Fruit fly (Drosophila melanogaster) whole organism, embryonic: Measurements from ENCODE around the gene CG15333.

Experiments used
- BtbVII ChIP-seq: fragments of 200-800 bp; sonication (Bioruptor generic); optimal IDR thresholded peaks from 3 replicates; lab custom pipeline; 2017; ENCODE audit warnings: missing biosample characterization, mild to moderate bottlenecking, missing genetic modification characterization
- CG10321 ChIP-seq: fragments of 200-800 bp; sonication (Bioruptor generic); IDR thresholded peaks from 2 replicates; pipeline ENCODE4 v1.3.6; 2022; ENCODE audit warnings: missing biosample characterization, missing genetic modification characterization
- CG10565 ChIP-seq: fragments of 200-800 bp; sonication (Bioruptor generic); optimal IDR thresholded peaks from 3 replicates; lab custom pipeline; 2016; ENCODE audit warnings: missing biosample characterization, mild to moderate bottlenecking, missing genetic modification characterization
- CG11695 ChIP-seq: fragments of 200-800 bp; sonication (Bioruptor generic); IDR thresholded peaks from 3 replicates; pipeline ENCODE4 v1.3.6; 2022; ENCODE audit warnings: missing biosample characterization, missing genetic modification characterization
- CG13775 ChIP-seq: fragments of 200-800 bp; sonication (Bioruptor generic); optimal IDR thresholded peaks from 3 replicates; lab custom pipeline; 2017; ENCODE audit warnings: missing biosample characterization, mild to moderate bottlenecking, missing genetic modification characterization
- CG14965 ChIP-seq: fragments of 200-800 bp; sonication (Bioruptor generic); optimal IDR thresholded peaks from 2 replicates; lab custom pipeline; 2016; ENCODE audit warnings: missing biosample characterization, missing genetic modification characterization, borderline replicate concordance
- CG1602 ChIP-seq: fragments of 200-800 bp; sonication (Bioruptor generic); optimal IDR thresholded peaks from 3 replicates; lab custom pipeline; 2016; ENCODE audit warnings: missing biosample characterization, missing genetic modification characterization
- CG18599 ChIP-seq: fragments of 200-800 bp; sonication (Bioruptor generic); optimal IDR thresholded peaks from 3 replicates; lab custom pipeline; 2017; ENCODE audit warnings: missing biosample characterization, missing genetic modification characterization, mild to moderate bottlenecking, moderate library complexity, missing genetic modification reagents
- CG2129 ChIP-seq: fragments of 200-800 bp; sonication (Bioruptor generic); IDR thresholded peaks from 2 replicates; pipeline ENCODE4 v1.3.6; 2022; ENCODE audit warnings: missing biosample characterization, missing genetic modification characterization; ENCODE audit not compliant: partially characterized antibody
- CG30431 ChIP-seq: fragments of 200-800 bp; sonication (Bioruptor generic); optimal IDR thresholded peaks from 2 replicates; lab custom pipeline; 2017; ENCODE audit warnings: missing biosample characterization, missing genetic modification characterization
- CG32767 ChIP-seq: fragments of 200-800 bp; sonication (Bioruptor generic); IDR thresholded peaks from 2 replicates; pipeline ENCODE4 v1.3.6; 2022; ENCODE audit warnings: missing biosample characterization, missing genetic modification characterization
- CG32772 ChIP-seq: fragments of 200-800 bp; sonication (Bioruptor generic); IDR thresholded peaks from 2 replicates; pipeline ENCODE4 v1.3.6; 2022; ENCODE audit warnings: missing biosample characterization, missing genetic modification characterization
- CG4360 ChIP-seq: fragments of 200-800 bp; sonication (Bioruptor generic); IDR thresholded peaks from 2 replicates; pipeline ENCODE4 v1.3.6; 2022; ENCODE audit warnings: missing biosample characterization, missing genetic modification characterization
- CG4617 ChIP-seq: fragments of 200-800 bp; sonication (Bioruptor generic); optimal IDR thresholded peaks from 3 replicates; lab custom pipeline; 2016; ENCODE audit warnings: missing biosample characterization, missing genetic modification characterization, borderline replicate concordance
- CG4730 ChIP-seq: fragments of 200-800 bp; sonication (Bioruptor generic); IDR thresholded peaks from 2 replicates; pipeline ENCODE4 v1.3.6; 2022; ENCODE audit warnings: missing biosample characterization, missing genetic modification characterization
- CG6683 ChIP-seq: fragments of 200-800 bp; sonication (Bioruptor generic); optimal IDR thresholded peaks from 2 replicates; lab custom pipeline; 2017; ENCODE audit warnings: missing biosample characterization, mild to moderate bottlenecking, missing genetic modification characterization, missing genetic modification reagents
- CG7928 ChIP-seq: fragments of 200-800 bp; sonication (Bioruptor generic); optimal IDR thresholded peaks from 2 replicates; lab custom pipeline; 2017; ENCODE audit warnings: missing biosample characterization, mild to moderate bottlenecking, missing genetic modification characterization
- CG9609 ChIP-seq: fragments of 200-800 bp; sonication (Bioruptor generic); optimal IDR thresholded peaks from 3 replicates; lab custom pipeline; 2016; ENCODE audit warnings: missing biosample characterization, missing genetic modification characterization
- CkIIα-i1 ChIP-seq: fragments of 200-800 bp; sonication (Bioruptor generic); IDR thresholded peaks from 2 replicates; pipeline ENCODE4 v1.3.6; 2022; ENCODE audit warnings: missing biosample characterization, missing genetic modification characterization
- CrebB ChIP-seq: fragments of 200-800 bp; sonication (Bioruptor generic); optimal IDR thresholded peaks from 3 replicates; lab custom pipeline; 2018; ENCODE audit warnings: missing biosample characterization, mild to moderate bottlenecking, missing genetic modification characterization
- D19A ChIP-seq: fragments of 200-800 bp; optimal IDR thresholded peaks from 3 replicates; lab custom pipeline; 2019; ENCODE audit warnings: missing biosample characterization, mild to moderate bottlenecking, missing genetic modification characterization, moderate library complexity
- Dad ChIP-seq: fragments of 200-800 bp; sonication (Bioruptor generic); optimal IDR thresholded peaks from 3 replicates; lab custom pipeline; 2016; ENCODE audit warnings: missing biosample characterization, missing genetic modification characterization
- Deaf1 ChIP-seq: fragments of 200-800 bp; optimal IDR thresholded peaks from 3 replicates; lab custom pipeline; 2019; ENCODE audit warnings: missing biosample characterization, mild to moderate bottlenecking, missing genetic modification characterization, moderate library complexity
- Dek ChIP-seq: fragments of 200-800 bp; sonication (Bioruptor generic); optimal IDR thresholded peaks from 3 replicates; lab custom pipeline; 2019; ENCODE audit warnings: missing biosample characterization, mild to moderate bottlenecking, missing genetic modification characterization, moderate library complexity
- Doc3 ChIP-seq: fragments of 200-800 bp; sonication (Bioruptor generic); IDR thresholded peaks from 3 replicates; pipeline ENCODE4 v1.3.6; 2022; ENCODE audit warnings: missing biosample characterization, missing genetic modification characterization; ENCODE audit not compliant: partially characterized antibody
- ERR ChIP-seq: fragments of 200-800 bp; sonication (Bioruptor generic); optimal IDR thresholded peaks from 2 replicates; lab custom pipeline; 2016; ENCODE audit warnings: missing biosample characterization, missing genetic modification characterization
- Eip74EF ChIP-seq, 2 experiments: fragments of 200-800 bp in 1 of 2; fragments of >200 bp in 1 of 2; sonication (Bioruptor generic) in 1 of 2; optimal IDR thresholded peaks; 2 replicates each; lab custom pipeline; 2017 to 2019; ENCODE audit warnings: missing biosample characterization in 2 of 2, missing genetic modification characterization in 2 of 2, mild to moderate bottlenecking in 1 of 2, moderate library complexity in 1 of 2
- HmgD ChIP-seq: fragments of 200-800 bp; sonication (Bioruptor generic); optimal IDR thresholded peaks from 3 replicates; lab custom pipeline; 2016; ENCODE audit warnings: missing biosample characterization, missing genetic modification characterization
- Hmx ChIP-seq: fragments of 200-800 bp; sonication (Bioruptor generic); optimal IDR thresholded peaks from 2 replicates; lab custom pipeline; 2016; ENCODE audit warnings: missing biosample characterization, missing genetic modification characterization
- MESR4 ChIP-seq: fragments of 200-800 bp; sonication (Bioruptor generic); optimal IDR thresholded peaks from 2 replicates; lab custom pipeline; 2018; ENCODE audit warnings: missing biosample characterization, mild to moderate bottlenecking, missing genetic modification characterization, moderate library complexity
- NC2α ChIP-seq: fragments of 200-800 bp; sonication (Bioruptor generic); optimal IDR thresholded peaks from 2 replicates; lab custom pipeline; 2016; ENCODE audit warnings: missing biosample characterization, missing genetic modification characterization
- NK7.1 ChIP-seq: fragments of 200-800 bp; sonication (Bioruptor generic); optimal IDR thresholded peaks from 3 replicates; lab custom pipeline; 2016; ENCODE audit warnings: missing biosample characterization, missing genetic modification characterization
- Neu2 ChIP-seq: fragments of 200-800 bp; sonication (Bioruptor generic); optimal IDR thresholded peaks from 3 replicates; lab custom pipeline; 2016; ENCODE audit warnings: missing biosample characterization, missing genetic modification characterization, borderline replicate concordance
- abd-A ChIP-seq: fragments of 200-800 bp; sonication (Bioruptor generic); optimal IDR thresholded peaks from 3 replicates; lab custom pipeline; 2019; ENCODE audit warnings: missing biosample characterization, mild to moderate bottlenecking, missing genetic modification characterization, moderate library complexity
- ap ChIP-seq: fragments of 200-800 bp; sonication (Bioruptor generic); IDR thresholded peaks from 2 replicates; pipeline ENCODE4 v1.3.6; 2022; ENCODE audit warnings: missing biosample characterization, missing genetic modification characterization
- br ChIP-seq: fragments of >200 bp; optimal IDR thresholded peaks from 2 replicates; lab custom pipeline; 2017
- caup ChIP-seq: fragments of 200-800 bp; sonication (Bioruptor generic); optimal IDR thresholded peaks from 3 replicates; lab custom pipeline; 2017; ENCODE audit warnings: missing biosample characterization, mild to moderate bottlenecking, missing genetic modification characterization, moderate library complexity; ENCODE audit not compliant: severe bottlenecking
- crol ChIP-seq: fragments of 200-800 bp; sonication (Bioruptor generic); IDR thresholded peaks from 2 replicates; pipeline ENCODE4 v1.3.6; 2022; ENCODE audit warnings: missing biosample characterization, missing genetic modification characterization
- klu ChIP-seq: fragments of 200-800 bp; sonication (Bioruptor generic); IDR thresholded peaks from 2 replicates; pipeline ENCODE4 v1.3.6; 2022; ENCODE audit warnings: missing biosample characterization, missing genetic modification characterization
- lola ChIP-seq, 3 experiments: fragments of >200 bp in 2 of 3; fragments of 200-800 bp in 1 of 3; sonication (Bioruptor generic) in 1 of 3; optimal IDR thresholded peaks; 2 replicates each; lab custom pipeline; 2017 to 2019; ENCODE audit warnings: missing biosample characterization in 3 of 3, missing genetic modification characterization in 3 of 3, mild to moderate bottlenecking in 1 of 3, moderate library complexity in 1 of 3
- nau ChIP-seq: fragments of 200-800 bp; sonication (Bioruptor generic); optimal IDR thresholded peaks from 3 replicates; lab custom pipeline; 2017; ENCODE audit warnings: missing biosample characterization, mild to moderate bottlenecking, missing genetic modification characterization, missing genetic modification reagents
- pfk ChIP-seq: fragments of 200-800 bp; sonication (Bioruptor generic); optimal IDR thresholded peaks from 2 replicates; lab custom pipeline; 2018; ENCODE audit warnings: missing biosample characterization, mild to moderate bottlenecking, missing genetic modification characterization, moderate library complexity
- psq ChIP-seq: fragments of 200-800 bp; sonication (Bioruptor generic); optimal IDR thresholded peaks from 2 replicates; lab custom pipeline; 2017; ENCODE audit warnings: missing biosample characterization, missing genetic modification characterization
- sd ChIP-seq: fragments of 200-800 bp; sonication (Bioruptor generic); optimal IDR thresholded peaks from 3 replicates; lab custom pipeline; 2018; ENCODE audit warnings: missing biosample characterization, mild to moderate bottlenecking, missing genetic modification characterization, moderate library complexity
- slp2 ChIP-seq: fragments of 200-800 bp; sonication (Bioruptor generic); optimal IDR thresholded peaks from 2 replicates; lab custom pipeline; 2016; ENCODE audit warnings: missing biosample characterization, missing genetic modification characterization
- sqz ChIP-seq: fragments of 200-800 bp; sonication (Bioruptor generic); optimal IDR thresholded peaks from 3 replicates; lab custom pipeline; 2018; ENCODE audit warnings: missing biosample characterization, mild to moderate bottlenecking, missing genetic modification characterization
- sug ChIP-seq: fragments of 200-800 bp; optimal IDR thresholded peaks from 2 replicates; lab custom pipeline; 2019; ENCODE audit warnings: missing biosample characterization, mild to moderate bottlenecking, missing genetic modification characterization, moderate library complexity
- tap ChIP-seq: fragments of 200-800 bp; optimal IDR thresholded peaks from 3 replicates; lab custom pipeline; 2019; ENCODE audit warnings: missing biosample characterization, mild to moderate bottlenecking, missing genetic modification characterization, moderate library complexity
- trh ChIP-seq: fragments of 200-800 bp; sonication (Bioruptor generic); optimal IDR thresholded peaks from 2 replicates; lab custom pipeline; 2016; ENCODE audit warnings: missing biosample characterization, missing genetic modification characterization
- unpg ChIP-seq: fragments of 200-800 bp; sonication (Bioruptor generic); optimal IDR thresholded peaks from 3 replicates; lab custom pipeline; 2018; ENCODE audit warnings: missing biosample characterization, mild to moderate bottlenecking, missing genetic modification characterization, moderate library complexity
- zen ChIP-seq: fragments of 200-800 bp; sonication (Bioruptor generic); optimal IDR thresholded peaks from 3 replicates; lab custom pipeline; 2018; ENCODE audit warnings: missing biosample characterization, mild to moderate bottlenecking, missing genetic modification characterization, moderate library complexity

The CG15333 gene

DNA sequence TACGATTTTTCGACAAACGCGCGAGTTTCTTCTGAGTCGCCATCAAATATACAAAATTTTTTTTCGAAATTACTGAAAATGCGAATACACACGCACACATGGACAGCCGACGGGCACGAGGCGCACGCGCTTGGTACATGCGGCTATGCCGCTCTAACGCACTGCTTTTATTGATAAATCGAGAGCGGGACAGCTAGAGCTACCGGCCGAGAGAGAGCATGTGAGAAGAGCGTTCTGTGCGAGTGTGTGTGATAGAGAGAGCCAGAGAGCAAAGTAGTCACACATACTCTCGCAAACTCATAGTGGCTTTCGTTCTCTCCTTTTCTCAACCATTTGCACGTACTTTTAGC lies 39.8 kb upstream of the CG15333 start (continued):
- TF ChIP-seq Dad (no peak), CG4730 (GFP tag; lab: Robert Waterston, UW) (no peak), CrebB (tag; lab: Kevin White, UChicago) (no peak), CG6683 (GFP tag; lab: Kevin White, UChicago) (no peak), crol (peak; percentile 31; the same call in 1 of the 2 replicates), CG14965 (GFP tag; lab: Kevin White, UChicago) (no peak), unpg (GFP tag; lab: Kevin White, UChicago) (no peak), MESR4 (no peak), caup (GFP tag; lab: Kevin White, UChicago) (no peak), Hmx (GFP tag; lab: Kevin White, UChicago) (no peak), CG9609 (no peak), CG18599 (GFP tag; lab: Kevin White, UChicago) (peak; percentile 18), psq (GFP tag; lab: Kevin White, UChicago) (no peak), tap (tag; lab: Kevin White, UChicago) (no peak), Doc3 (GFP tag; lab: Robert Waterston, UW) (no peak), sug (tag; lab: Kevin White, UChicago) (no peak), lola (GFP tag; optimal IDR thresholded peaks at IDR 0.05; lab: Kevin White, UChicago) (peak in 1 of 3 experiments; percentile 86), slp2 (no peak), Neu2 (GFP tag; lab: Kevin White, UChicago) (no peak), br (lab: Kevin White, UChicago) (no peak), CG4360 (GFP tag; lab: Robert Waterston, UW) (peak; percentile 43; the same call in 1 of the 2 replicates), Dek (tag; lab: Kevin White, UChicago) (no peak), nau (no peak), CG10321 (GFP tag; lab: Robert Waterston, UW) (peak; percentile 99), Deaf1 (tag; lab: Kevin White, UChicago) (peak; percentile 41), CG2129 (GFP tag; lab: Robert Waterston, UW) (no peak), CG11695 (GFP tag; lab: Robert Waterston, UW) (no peak), sqz (peak; percentile 97), klu (GFP tag; lab: Robert Waterston, UW) (no peak), pfk (GFP tag; lab: Kevin White, UChicago) (peak; percentile 0), CG4617 (no peak), ap (GFP tag; lab: Robert Waterston, UW) (no peak), NC2α (GFP tag; lab: Kevin White, UChicago) (no peak), CG7928 (GFP tag; lab: Kevin White, UChicago) (no peak), HmgD (GFP tag; lab: Kevin White, UChicago) (no peak), NK7.1 (GFP tag; lab: Kevin White, UChicago) (peak; percentile 13), D19A (peak; percentile 28), CG1602 (GFP tag; lab: Kevin White, UChicago) (no peak), sd (tag; lab: Kevin White, UChicago) (peak; percentile 59), trh (GFP tag; lab: Kevin White, UChicago) (no peak), BtbVII (GFP tag; lab: Kevin White, UChicago) (no peak), CG10565 (GFP tag; lab: Kevin White, UChicago) (no peak), CG30431 (GFP tag; lab: Kevin White, UChicago) (no peak), CkIIα-i1 (GFP tag; lab: Robert Waterston, UW) (no peak), CG32772 (GFP tag; lab: Robert Waterston, UW) (peak; percentile 88), abd-A (tag; lab: Kevin White, UChicago) (peak; percentile 47), ERR (GFP tag; lab: Kevin White, UChicago) (no peak), Eip74EF (GFP tag; optimal IDR thresholded peaks at IDR 0.05; lab: Kevin White, UChicago) (peak in 1 of 2 experiments; percentile 27), zen (no peak), CG13775 (no peak), CG32767 (GFP tag; lab: Robert Waterston, UW) (peak; percentile 80)
